Fruit fly (Drosophila melanogaster) whole organism, adult: ENCODE measurements around the gene CG13676.

Source experiments
- CG12768 ChIP-seq: fragments of 200-800 bp; sonication (Bioruptor generic); optimal IDR thresholded peaks from 2 replicates; lab custom pipeline; 2017; ENCODE audit warnings: missing biosample characterization, missing genetic modification characterization, mild to moderate bottlenecking, moderate library complexity, missing genetic modification reagents
- CG1620 ChIP-seq: fragments of 200-800 bp; sonication (Bioruptor generic); optimal IDR thresholded peaks from 2 replicates; lab custom pipeline; 2016; ENCODE audit warnings: missing biosample characterization, missing genetic modification characterization
- CG33017 ChIP-seq: fragments of 200-800 bp; sonication (Bioruptor generic); optimal IDR thresholded peaks from 2 replicates; lab custom pipeline; 2018; ENCODE audit warnings: missing biosample characterization, mild to moderate bottlenecking, missing genetic modification characterization, moderate library complexity
- CG5204 ChIP-seq: fragments of 200-800 bp; sonication (Bioruptor generic); optimal IDR thresholded peaks from 2 replicates; lab custom pipeline; 2016; ENCODE audit warnings: missing biosample characterization, missing genetic modification characterization
- CG7045 ChIP-seq: fragments of 200-800 bp; sonication (Bioruptor generic); optimal IDR thresholded peaks from 2 replicates; lab custom pipeline; 2017; ENCODE audit warnings: missing biosample characterization, mild to moderate bottlenecking, missing genetic modification characterization
- CG7101 ChIP-seq: fragments of 200-800 bp; sonication (Bioruptor generic); optimal IDR thresholded peaks from 2 replicates; lab custom pipeline; 2018; ENCODE audit warnings: missing biosample characterization, mild to moderate bottlenecking, missing genetic modification characterization, moderate library complexity
- Clk ChIP-seq: fragments of 200-800 bp; sonication (Bioruptor generic); optimal IDR thresholded peaks from 2 replicates; lab custom pipeline; 2017; ENCODE audit warnings: missing biosample characterization, missing genetic modification characterization
- Mnt ChIP-seq: fragments of 200-800 bp; sonication (Bioruptor generic); optimal IDR thresholded peaks from 2 replicates; lab custom pipeline; 2016; ENCODE audit warnings: missing biosample characterization, mild to moderate bottlenecking, missing genetic modification characterization
- bab1 ChIP-seq: fragments of 200-800 bp; sonication (Bioruptor generic); optimal IDR thresholded peaks from 3 replicates; lab custom pipeline; 2019; ENCODE audit warnings: missing biosample characterization, mild to moderate bottlenecking, missing genetic modification characterization, moderate library complexity
- kay ChIP-seq: fragments of 200-800 bp; sonication (Bioruptor generic); peaks from one replicate; lab custom pipeline; 2016; ENCODE audit warnings: missing biosample characterization, missing genetic modification characterization, borderline replicate concordance
- ovo ChIP-seq: fragments of 200-800 bp; sonication (Bioruptor generic); optimal IDR thresholded peaks from 2 replicates; lab custom pipeline; 2016; ENCODE audit warnings: missing biosample characterization, missing genetic modification characterization
- pad ChIP-seq: fragments of 200-800 bp; sonication (Bioruptor generic); optimal IDR thresholded peaks from 3 replicates; lab custom pipeline; 2017; ENCODE audit warnings: missing biosample characterization, missing genetic modification characterization, mild to moderate bottlenecking, moderate library complexity, missing genetic modification reagents
- tj ChIP-seq: fragments of 200-800 bp; sonication (Bioruptor generic); optimal IDR thresholded peaks from 3 replicates; lab custom pipeline; 2017; ENCODE audit warnings: missing biosample characterization, mild to moderate bottlenecking, missing genetic modification characterization, moderate library complexity
- toe ChIP-seq: fragments of 200-800 bp; sonication (Bioruptor generic); optimal IDR thresholded peaks from 2 replicates; lab custom pipeline; 2016; ENCODE audit warnings: missing biosample characterization, missing genetic modification characterization

dm6 chr3L:8186627-8187396 lies 35.2 kb upstream of the CG13676 start, which contains the start of the genes ERR and Atg18a:
- peak; percentile 89 for TF ChIP-seq CG7045 (GFP tag; lab: Kevin White, UChicago)
- peak; percentile 93 for TF ChIP-seq Clk
- peak; percentile 88 for TF ChIP-seq CG12768
- peak; percentile 96 for TF ChIP-seq CG1620 (GFP tag; lab: Kevin White, UChicago)
- peak; percentile 68 for TF ChIP-seq tj (GFP tag; lab: Kevin White, UChicago)
- TF ChIP-seq CG5204, result no peak
- TF ChIP-seq CG7101 (tag; lab: Kevin White, UChicago), result peak; percentile 90
- TF ChIP-seq toe (GFP tag; lab: Kevin White, UChicago), result peak; percentile 96
- peak; percentile 86 for TF ChIP-seq ovo (GFP tag; lab: Kevin White, UChicago)
- TF ChIP-seq CG33017 (tag; lab: Kevin White, UChicago), result peak; percentile 83
- peak; percentile 88 for TF ChIP-seq Mnt (GFP tag; lab: Kevin White, UChicago)
- peak; percentile 84 for TF ChIP-seq pad (GFP tag; lab: Kevin White, UChicago)
- TF ChIP-seq kay (GFP tag; lab: Kevin White, UChicago), result peak; percentile 65
- peak; percentile 89 for TF ChIP-seq bab1 (GFP tag; lab: Kevin White, UChicago)
